Fruit fly (Drosophila melanogaster): ENCODE measurements around the gene mdy.

- no peak for TF ChIP-seq corto (GFP tag; optimal IDR thresholded peaks at IDR 0.05)
- TF ChIP-seq CG2199 (GFP tag; IDR thresholded peaks at IDR 0.05): no peak
- no peak for TF ChIP-seq gt (GFP tag; IDR thresholded peaks at IDR 0.05)
- TF ChIP-seq CG15479 (GFP tag; optimal IDR thresholded peaks at IDR 0.05): no peak
- TF ChIP-seq hth (optimal IDR thresholded peaks at IDR 0.05): no peak
- no peak for TF ChIP-seq ara (GFP tag; IDR thresholded peaks at IDR 0.05)
- no peak for TF ChIP-seq lola (GFP tag; optimal IDR thresholded peaks at IDR 0.05)
- TF ChIP-seq CG15601 (tag; optimal IDR thresholded peaks at IDR 0.05): no peak
- TF ChIP-seq dmrt99B (tag; optimal IDR thresholded peaks at IDR 0.05): no peak
- no peak for TF ChIP-seq E2f1 (GFP tag; IDR thresholded peaks at IDR 0.05)
- no peak for TF ChIP-seq unc-4 (GFP tag; IDR thresholded peaks at IDR 0.05; ENCODE audit: partially characterized antibody)
- no peak for TF ChIP-seq gfzf (GFP tag; optimal IDR thresholded peaks at IDR 0.05)
These were observed 20.7 kb downstream of the mdy start, which contains the start of gene Nepl9 for dm6 chr2L:16837158-16837557.
